Fruit fly (Drosophila melanogaster): ENCODE data around the gene Ufsp2.

DNA sequence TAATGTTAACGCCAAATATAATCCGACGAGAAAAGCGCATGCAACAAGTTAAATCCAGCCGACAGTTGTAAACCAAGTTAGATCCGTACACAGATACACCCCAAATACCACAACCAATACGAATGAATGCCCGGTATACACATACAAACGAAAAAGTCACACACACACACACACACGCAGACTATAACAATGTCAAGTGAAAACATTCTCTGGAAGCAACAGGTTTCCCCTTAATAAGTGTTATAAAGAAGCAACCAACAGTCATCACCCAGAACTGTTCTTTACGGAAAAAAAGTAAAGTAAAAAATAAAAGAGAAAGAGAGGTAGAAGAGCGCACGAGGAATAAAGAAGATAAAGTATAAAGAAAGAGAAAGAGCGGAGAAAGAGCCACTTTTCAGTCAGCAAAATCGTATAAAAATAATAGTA lies 40.6 kb upstream of the Ufsp2 start:
- TF ChIP-seq CG8478 (optimal IDR thresholded peaks at IDR 0.05) (no peak), CTCF (optimal IDR thresholded peaks at IDR 0.05) (no peak)

Measured in S2 (cell line).